Fruit fly (Drosophila melanogaster) whole organism, pupa: ENCODE measurements around the gene CG31638.

Source experiments
- CG10348 ChIP-seq: fragments of 200-800 bp; sonication (Bioruptor generic); IDR thresholded peaks from 2 replicates; pipeline ENCODE4 v1.3.6; 2022; ENCODE audit warnings: missing biosample characterization, missing genetic modification characterization
- CG12605 ChIP-seq: fragments of 200-800 bp; sonication (Bioruptor generic); IDR thresholded peaks from 2 replicates; pipeline ENCODE4 v1.3.6; 2022; ENCODE audit warnings: missing biosample characterization, missing genetic modification characterization
- CG13204 ChIP-seq: fragments of 200-800 bp; sonication (Bioruptor generic); optimal IDR thresholded peaks from 2 replicates; lab custom pipeline; 2018; ENCODE audit warnings: missing biosample characterization, mild to moderate bottlenecking, missing genetic modification characterization, moderate library complexity
- CG14655 ChIP-seq: fragments of 200-800 bp; sonication (Bioruptor generic); optimal IDR thresholded peaks from 3 replicates; lab custom pipeline; 2017; ENCODE audit warnings: mild to moderate bottlenecking, missing biosample characterization, missing genetic modification reagents, missing genetic modification characterization
- CG15710 ChIP-seq: fragments of 200-800 bp; sonication (Bioruptor generic); optimal IDR thresholded peaks from 2 replicates; lab custom pipeline; 2018; ENCODE audit warnings: missing biosample characterization, mild to moderate bottlenecking, missing genetic modification characterization, moderate library complexity
- CG17806 ChIP-seq: fragments of 200-800 bp; sonication (Bioruptor generic); optimal IDR thresholded peaks from 2 replicates; lab custom pipeline; 2018; ENCODE audit warnings: missing biosample characterization, mild to moderate bottlenecking, missing genetic modification characterization, moderate library complexity
- CG32121 ChIP-seq: fragments of 200-800 bp; sonication (Bioruptor generic); IDR thresholded peaks from 2 replicates; pipeline ENCODE4 v1.3.6; 2022; ENCODE audit warnings: missing biosample characterization, missing genetic modification characterization
- CG34367 ChIP-seq: fragments of 200-800 bp; sonication (Bioruptor generic); optimal IDR thresholded peaks from 2 replicates; lab custom pipeline; 2018; ENCODE audit warnings: missing biosample characterization, mild to moderate bottlenecking, missing genetic modification characterization
- CG4496 ChIP-seq: fragments of 200-800 bp; sonication (Bioruptor generic); IDR thresholded peaks from 3 replicates; pipeline ENCODE4 v1.3.6; 2022; ENCODE audit warnings: missing biosample characterization, missing genetic modification characterization
- CG8159 ChIP-seq: fragments of 200-800 bp; sonication (Bioruptor generic); optimal IDR thresholded peaks from 3 replicates; lab custom pipeline; 2018; ENCODE audit warnings: missing biosample characterization, mild to moderate bottlenecking, missing genetic modification characterization, moderate library complexity
- CG8301 ChIP-seq: fragments of 200-800 bp; sonication (Bioruptor generic); optimal IDR thresholded peaks from 2 replicates; lab custom pipeline; 2018; ENCODE audit warnings: missing biosample characterization, mild to moderate bottlenecking, missing genetic modification characterization
- CG9948 ChIP-seq: fragments of 200-800 bp; sonication (Bioruptor generic); optimal IDR thresholded peaks from 2 replicates; lab custom pipeline; 2018; ENCODE audit warnings: missing biosample characterization, mild to moderate bottlenecking, missing genetic modification characterization, moderate library complexity
- D1 ChIP-seq: fragments of 200-800 bp; sonication (Bioruptor generic); optimal IDR thresholded peaks from 2 replicates; lab custom pipeline; 2018; ENCODE audit warnings: missing biosample characterization, mild to moderate bottlenecking, missing genetic modification characterization, moderate library complexity
- EcR ChIP-seq: fragments of 200-800 bp; sonication (Bioruptor generic); optimal IDR thresholded peaks from 3 replicates; lab custom pipeline; 2019; ENCODE audit warnings: missing biosample characterization, missing genetic modification characterization, mild to moderate bottlenecking, moderate library complexity, missing genetic modification reagents
- Ets98B ChIP-seq: fragments of 200-800 bp; sonication (Bioruptor generic); IDR thresholded peaks from 2 replicates; pipeline ENCODE4 v1.3.6; 2022; ENCODE audit warnings: missing biosample characterization, missing genetic modification characterization
- Pif1A ChIP-seq: fragments of 200-800 bp; sonication (Bioruptor generic); optimal IDR thresholded peaks from 3 replicates; lab custom pipeline; 2016; ENCODE audit warnings: missing biosample characterization, missing genetic modification characterization
- Pif1B ChIP-seq: fragments of 200-800 bp; sonication (Bioruptor generic); optimal IDR thresholded peaks from 3 replicates; lab custom pipeline; 2016; ENCODE audit warnings: missing biosample characterization, missing genetic modification characterization
- Snoo ChIP-seq: fragments of 200-800 bp; sonication (Bioruptor generic); optimal IDR thresholded peaks from 3 replicates; lab custom pipeline; 2017; ENCODE audit warnings: missing biosample characterization, mild to moderate bottlenecking, missing genetic modification characterization, inconsistent platforms
- fd96Ca ChIP-seq: fragments of 200-800 bp; sonication (Bioruptor generic); IDR thresholded peaks from 3 replicates; pipeline ENCODE4 v1.3.6; 2022; ENCODE audit warnings: missing biosample characterization, missing genetic modification characterization
- gl ChIP-seq: fragments of 200-800 bp; sonication (Bioruptor generic); optimal IDR thresholded peaks from 2 replicates; lab custom pipeline; 2018; ENCODE audit warnings: missing biosample characterization, mild to moderate bottlenecking, missing genetic modification characterization
- rn ChIP-seq: fragments of 200-800 bp; sonication (Bioruptor generic); IDR thresholded peaks from 2 replicates; pipeline ENCODE4 v1.3.6; 2022; ENCODE audit warnings: missing biosample characterization, missing genetic modification characterization

The CG31638 gene

dm6 chr2L:6455955-6456599 is 34.8 kb upstream of the CG31638 start, which contains the start of gene frj:
Gene frj, plus strand, starts transcription at chr2L:6456052.
- TF ChIP-seq Snoo (tag; lab: Kevin White, UChicago) (no peak), CG17806 (peak; percentile 47), CG10348 (GFP tag; lab: Robert Waterston, UW) (no peak), CG13204 (GFP tag; lab: Kevin White, UChicago) (no peak), CG8159 (peak; percentile 52), fd96Ca (peak; percentile 50; the same call in 1 of the 3 replicates), CG8301 (peak; percentile 25), CG12605 (GFP tag; lab: Robert Waterston, UW) (no peak), CG9948 (tag; lab: Kevin White, UChicago) (peak; percentile 17), CG15710 (peak; percentile 42), CG32121 (GFP tag; lab: Robert Waterston, UW) (peak; percentile 56; the same call in 1 of the 2 replicates), CG14655 (GFP tag; lab: Kevin White, UChicago) (no peak), CG4496 (GFP tag; lab: Robert Waterston, UW) (peak; percentile 78), EcR (no peak), Pif1A (GFP tag; lab: Kevin White, UChicago) (peak; percentile 3), D1 (tag; lab: Kevin White, UChicago) (no peak), gl (no peak), Pif1B (GFP tag; lab: Kevin White, UChicago) (no peak), CG34367 (tag; lab: Kevin White, UChicago) (peak; percentile 32), Ets98B (GFP tag; lab: Robert Waterston, UW) (peak; percentile 53; the same call in 1 of the 2 replicates), rn (GFP tag; lab: Robert Waterston, UW) (no peak)

dm6 chr2L:6457583-6457982 is 33.3 kb upstream of the CG31638 start:
- TF ChIP-seq EcR (no peak), CG32121 (GFP tag; lab: Robert Waterston, UW) (no peak), CG8301 (no peak), CG34367 (tag; lab: Kevin White, UChicago) (no peak), CG10348 (GFP tag; lab: Robert Waterston, UW) (no peak), CG13204 (GFP tag; lab: Kevin White, UChicago) (no peak), gl (no peak), CG12605 (GFP tag; lab: Robert Waterston, UW) (no peak), CG4496 (GFP tag; lab: Robert Waterston, UW) (no peak), fd96Ca (no peak), D1 (tag; lab: Kevin White, UChicago) (no peak), rn (GFP tag; lab: Robert Waterston, UW) (no peak), Pif1B (GFP tag; lab: Kevin White, UChicago) (no peak), CG14655 (GFP tag; lab: Kevin White, UChicago) (no peak), CG9948 (tag; lab: Kevin White, UChicago) (no peak)

DNA sequence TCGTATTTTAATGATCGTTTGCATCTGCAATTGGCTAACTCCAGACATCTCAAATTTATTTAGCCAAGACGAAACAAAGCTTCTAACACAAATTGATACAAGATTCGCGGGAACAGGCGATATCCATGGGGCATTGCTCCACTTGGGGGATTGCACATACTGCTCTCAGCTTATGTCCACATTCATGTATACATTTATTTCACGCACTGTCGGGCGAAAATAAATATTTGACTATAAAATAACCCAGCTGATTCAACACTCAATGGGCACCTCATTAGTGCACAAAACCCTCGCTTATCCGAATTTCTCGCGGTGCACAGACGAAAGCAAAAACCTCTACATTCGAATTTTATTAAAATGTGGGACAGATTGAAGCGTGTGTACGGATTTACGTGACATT is 29.4 kb upstream of the CG31638 start:
- no peak for TF ChIP-seq CG10348 (GFP tag; lab: Robert Waterston, UW)
- no peak for TF ChIP-seq EcR
- TF ChIP-seq CG32121 (GFP tag; lab: Robert Waterston, UW) = no peak
- TF ChIP-seq fd96Ca = no peak
- TF ChIP-seq CG17806 = no peak
- TF ChIP-seq Ets98B (GFP tag; lab: Robert Waterston, UW) = no peak
- no peak for TF ChIP-seq CG12605 (GFP tag; lab: Robert Waterston, UW)
- TF ChIP-seq Pif1A (GFP tag; lab: Kevin White, UChicago) = no peak
- TF ChIP-seq CG34367 (tag; lab: Kevin White, UChicago) = no peak
- TF ChIP-seq CG14655 (GFP tag; lab: Kevin White, UChicago) = no peak
- TF ChIP-seq CG15710 = no peak
- TF ChIP-seq CG9948 (tag; lab: Kevin White, UChicago) = no peak
- no peak for TF ChIP-seq Pif1B (GFP tag; lab: Kevin White, UChicago)
- no peak for TF ChIP-seq Snoo (tag; lab: Kevin White, UChicago)

- TF ChIP-seq D1 (tag; lab: Kevin White, UChicago) (no peak), Pif1B (GFP tag; lab: Kevin White, UChicago) (no peak), CG10348 (GFP tag; lab: Robert Waterston, UW) (no peak), rn (GFP tag; lab: Robert Waterston, UW) (no peak), CG15710 (no peak), gl (no peak), CG9948 (tag; lab: Kevin White, UChicago) (no peak), CG32121 (GFP tag; lab: Robert Waterston, UW) (no peak), CG13204 (GFP tag; lab: Kevin White, UChicago) (no peak), fd96Ca (no peak), CG14655 (GFP tag; lab: Kevin White, UChicago) (no peak), CG12605 (GFP tag; lab: Robert Waterston, UW) (no peak), CG17806 (no peak), Pif1A (GFP tag; lab: Kevin White, UChicago) (no peak), Ets98B (GFP tag; lab: Robert Waterston, UW) (no peak), CG4496 (GFP tag; lab: Robert Waterston, UW) (no peak), EcR (no peak), CG8301 (no peak), Snoo (tag; lab: Kevin White, UChicago) (no peak)
These were observed 28.6 kb upstream of the CG31638 start for dm6 chr2L:6462259-6462658.

dm6 chr2L:6463392-6463791 is 27.5 kb upstream of the CG31638 start:
- peak; percentile 64 for TF ChIP-seq EcR
- TF ChIP-seq fd96Ca = 0 out of 3 replicates have a peak, but pooled peaks have one; percentile 37
- TF ChIP-seq CG32121 (GFP tag; lab: Robert Waterston, UW) = no peak
- TF ChIP-seq CG13204 (GFP tag; lab: Kevin White, UChicago) = peak; percentile 71
